Worm (Caenorhabditis elegans): ENCODE data around the gene hat-1.

Gene hat-1

DNA sequence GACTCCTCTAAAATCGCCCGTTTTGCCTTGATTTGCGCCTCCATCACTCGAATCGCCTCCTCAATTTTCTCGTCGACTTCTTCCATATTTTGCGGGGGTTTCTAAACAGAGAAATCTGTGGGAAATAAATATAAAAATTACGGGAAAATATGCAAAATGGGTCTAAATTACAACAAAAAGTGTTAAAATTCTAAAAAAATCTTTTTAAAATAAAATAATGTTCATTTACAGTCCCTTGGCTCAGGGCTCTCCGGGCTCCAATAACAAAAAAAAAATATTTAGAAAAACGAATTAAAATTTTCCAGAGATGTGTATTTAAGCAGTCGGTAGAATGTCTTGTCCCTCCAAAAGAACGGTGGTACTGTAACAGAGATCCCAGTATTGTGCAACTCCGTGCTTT is 16.9 kb upstream of the hat-1 start, which contains the start of gene M03C11.6:
M03C11.6 (minus strand) TSS at position 101 of the 400 bp plus-strand sequence.
- TF ChIP-seq ceh-22 (tag; optimal IDR thresholded peaks at IDR 0.05), result no peak
- no peak for TF ChIP-seq pros-1 (tag; optimal IDR thresholded peaks at IDR 0.05)
- no peak for TF ChIP-seq elt-2 (tag; optimal IDR thresholded peaks at IDR 0.05)
- no peak for TF ChIP-seq ceh-2 (tag; optimal IDR thresholded peaks at IDR 0.05)
- TF ChIP-seq fax-1 (tag; optimal IDR thresholded peaks at IDR 0.05), result no peak
- TF ChIP-seq pag-3 (tag; optimal IDR thresholded peaks at IDR 0.05; ENCODE audit: borderline replicate concordance), result no peak
- TF ChIP-seq unc-86 (tag; optimal IDR thresholded peaks at IDR 0.05), result no peak
- TF ChIP-seq dve-1 (tag; optimal IDR thresholded peaks at IDR 0.05), result no peak

DNA sequence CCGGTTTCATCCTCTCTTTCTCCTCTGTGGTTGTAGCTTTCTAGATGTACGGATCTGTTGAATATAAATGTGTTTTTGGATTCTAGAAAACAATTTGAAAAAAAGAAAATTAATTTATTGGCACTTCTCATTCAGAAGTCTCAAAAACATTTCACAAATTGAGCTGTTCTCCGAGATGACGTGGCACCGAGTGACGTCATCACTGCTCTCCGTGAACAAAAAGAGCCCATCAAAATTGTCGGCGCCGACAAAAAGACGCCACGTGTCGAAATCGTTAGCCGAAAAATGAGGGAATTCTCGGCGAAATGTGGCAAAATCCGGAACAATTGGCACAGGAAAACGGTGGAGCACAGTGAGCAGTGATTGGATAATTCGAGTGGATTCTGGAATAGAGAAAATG is 14.6 kb upstream of the hat-1 start:
- no peak for TF ChIP-seq tbx-2 (tag; optimal IDR thresholded peaks at IDR 0.05)
- TF ChIP-seq T23F11.4 (GFP tag; optimal IDR thresholded peaks at IDR 0.05), result no peak
- no peak for TF ChIP-seq tbx-7 (tag; optimal IDR thresholded peaks at IDR 0.05)
- no peak for TF ChIP-seq npax-4 (tag; optimal IDR thresholded peaks at IDR 0.05)
- no peak for TF ChIP-seq ama-1 (optimal IDR thresholded peaks at IDR 0.05)
- TF ChIP-seq ceh-9 (tag; optimal IDR thresholded peaks at IDR 0.05), result no peak
- TF ChIP-seq ceh-2 (tag; optimal IDR thresholded peaks at IDR 0.05), result no peak
- TF ChIP-seq lim-6 (tag; optimal IDR thresholded peaks at IDR 0.05), result no peak

DNA sequence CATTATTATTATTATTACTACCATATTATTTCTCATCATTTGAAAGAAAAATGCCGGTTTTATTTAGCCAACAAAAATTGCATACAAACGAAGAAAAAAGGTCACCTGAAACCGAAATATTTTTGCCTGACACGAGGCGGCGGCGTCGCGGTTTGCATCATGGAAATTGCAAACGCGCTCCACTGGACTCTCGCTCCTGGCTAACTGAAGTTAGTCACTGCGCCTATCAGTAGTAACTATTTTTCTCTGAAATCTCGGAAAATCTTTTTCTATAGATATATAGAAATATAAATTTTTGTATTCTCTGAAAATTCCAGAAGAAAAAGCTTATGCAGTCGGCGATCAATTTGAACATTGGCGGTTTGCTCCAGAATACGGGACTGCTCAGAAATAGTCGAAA is 8.8 kb upstream of the hat-1 start, which contains the start of gene ymel-1:
ymel-1 (plus strand) TSS at position 318 of the 400 bp plus-strand sequence.
- no peak for TF ChIP-seq sdc-2 (tag; optimal IDR thresholded peaks at IDR 0.05)
- TF ChIP-seq hlh-13 (GFP tag; optimal IDR thresholded peaks at IDR 0.05), result no peak
- TF ChIP-seq pag-3 (tag; optimal IDR thresholded peaks at IDR 0.05; ENCODE audit: borderline replicate concordance), result no peak
- no peak for TF ChIP-seq eyg-1 (tag; optimal IDR thresholded peaks at IDR 0.05)
- no peak for TF ChIP-seq gmeb-2 (tag; optimal IDR thresholded peaks at IDR 0.05)
- no peak for TF ChIP-seq hlh-6 (tag; optimal IDR thresholded peaks at IDR 0.05)
- no peak for TF ChIP-seq dve-1 (tag; optimal IDR thresholded peaks at IDR 0.05)
- TF ChIP-seq ama-1 (optimal IDR thresholded peaks at IDR 0.05), result peak; percentile 49
- TF ChIP-seq ceh-22 (tag; optimal IDR thresholded peaks at IDR 0.05), result no peak
- peak; percentile 34 for TF ChIP-seq elt-2 (tag; optimal IDR thresholded peaks at IDR 0.05)
- TF ChIP-seq lin-11 (tag; optimal IDR thresholded peaks at IDR 0.05), result no peak
- no peak for TF ChIP-seq unc-55 (GFP tag; optimal IDR thresholded peaks at IDR 0.05)
- no peak for TF ChIP-seq ceh-31 (tag; optimal IDR thresholded peaks at IDR 0.05)

DNA sequence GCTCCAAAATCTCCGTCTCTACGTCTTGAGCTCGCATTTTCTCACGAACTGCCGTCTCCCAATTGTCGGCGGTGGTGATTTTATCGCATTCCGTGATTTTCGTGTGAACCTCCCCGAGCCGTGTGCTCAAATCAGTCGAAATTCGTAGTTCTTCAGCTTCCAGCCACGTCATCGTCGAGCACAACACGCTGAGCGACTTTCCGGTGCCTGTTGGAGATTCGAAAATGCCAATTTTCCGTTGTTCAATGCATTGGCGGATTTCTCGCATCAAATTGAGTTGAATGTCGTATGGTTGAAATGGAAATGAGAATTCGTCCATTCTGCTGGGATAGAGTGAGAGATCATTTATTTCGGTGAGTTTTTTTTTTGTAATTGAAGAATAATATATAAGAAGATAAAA is 2.1 kb downstream of the hat-1 start, which contains the start of the genes M03C11.3 and chl-1:
M03C11.3 (plus strand) TSS at position 153 of the 400 bp plus-strand sequence.
chl-1 (minus strand) TSS at position 323 of the 400 bp plus-strand sequence.
- TF ChIP-seq ets-4 (tag; optimal IDR thresholded peaks at IDR 0.05), result no peak
- TF ChIP-seq unc-3 (GFP tag; conservative IDR thresholded peaks at IDR 0.05), result no peak
- no peak for TF ChIP-seq unc-3 (tag; optimal IDR thresholded peaks at IDR 0.05)
- no peak for TF ChIP-seq mec-3 (tag; optimal IDR thresholded peaks at IDR 0.05; ENCODE audit: borderline replicate concordance)
- TF ChIP-seq sdc-2 (tag; optimal IDR thresholded peaks at IDR 0.05), result no peak
- TF ChIP-seq dve-1 (tag; optimal IDR thresholded peaks at IDR 0.05), result no peak
- TF ChIP-seq ceh-2 (tag; optimal IDR thresholded peaks at IDR 0.05), result no peak
- no peak for TF ChIP-seq elt-4 (tag; optimal IDR thresholded peaks at IDR 0.05)

DNA sequence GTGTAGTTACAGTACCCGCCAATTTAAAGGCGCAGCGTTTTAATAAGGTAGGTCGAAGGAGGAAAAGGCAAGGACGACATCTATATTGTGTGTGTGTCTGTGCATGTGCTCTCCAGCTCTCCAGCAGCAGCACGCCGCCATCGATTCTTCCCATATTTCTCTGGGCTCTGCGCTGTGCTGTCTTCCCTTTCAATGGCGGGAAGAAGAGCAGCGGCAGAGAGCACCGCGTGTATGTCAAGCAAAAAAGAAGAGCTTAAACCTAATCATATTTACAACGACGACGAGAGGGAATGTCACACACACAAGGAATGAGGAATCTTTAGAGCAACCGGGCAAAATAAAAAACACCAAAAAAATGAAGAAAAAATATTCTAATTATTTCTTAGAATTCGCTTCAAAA is 8.1 kb downstream of the hat-1 start:
- TF ChIP-seq pax-1 (tag; optimal IDR thresholded peaks at IDR 0.05), result no peak
- TF ChIP-seq tbx-2 (tag; optimal IDR thresholded peaks at IDR 0.05), result no peak
- TF ChIP-seq nfya-1 (tag; optimal IDR thresholded peaks at IDR 0.05), result no peak
- no peak for TF ChIP-seq ceh-22 (tag; optimal IDR thresholded peaks at IDR 0.05)
- no peak for TF ChIP-seq pat-9 (tag; optimal IDR thresholded peaks at IDR 0.05)
- TF ChIP-seq unc-42 (tag; optimal IDR thresholded peaks at IDR 0.05), result peak; percentile 92
- no peak for TF ChIP-seq unc-55 (GFP tag; optimal IDR thresholded peaks at IDR 0.05)
- no peak for TF ChIP-seq dve-1 (tag; optimal IDR thresholded peaks at IDR 0.05)
- no peak for TF ChIP-seq F13H6.1 (tag; optimal IDR thresholded peaks at IDR 0.05)
- TF ChIP-seq ceh-48 (tag; optimal IDR thresholded peaks at IDR 0.05), result peak; percentile 72

Measured in whole organism, late embryonic.